Worm (Caenorhabditis elegans) whole organism, L1 larva: Measurements from ENCODE around the gene C07H6.2.

Experiments used
- C04F5.9 ChIP-seq: sonication (generic microtip); optimal IDR thresholded peaks from 2 replicates; lab custom pipeline; 2016; ENCODE audit warnings: missing genetic modification characterization, missing compliant biosample characterization
- C16A3.4 ChIP-seq: fragments of 150-350 bp; optimal IDR thresholded peaks from 2 replicates; lab custom pipeline; 2014; ENCODE audit warnings: missing biosample characterization, missing genetic modification characterization
- C34B4.2 ChIP-seq: sonication (generic microtip); optimal IDR thresholded peaks from 2 replicates; lab custom pipeline; 2017; ENCODE audit warnings: mild to moderate bottlenecking, missing genetic modification characterization, missing compliant biosample characterization
- Y116A8C.19 ChIP-seq: sonication (generic microtip); optimal IDR thresholded peaks from 2 replicates; lab custom pipeline; 2016; ENCODE audit warnings: missing compliant biosample characterization, missing genetic modification characterization, borderline replicate concordance
- aha-1 ChIP-seq: fragments of 150-350 bp; optimal IDR thresholded peaks from 2 replicates; lab custom pipeline; 2014; ENCODE audit warnings: missing biosample characterization, missing genetic modification characterization
- aly-2 ChIP-seq: fragments of 150-350 bp; optimal IDR thresholded peaks from 2 replicates; lab custom pipeline; 2014; ENCODE audit warnings: missing biosample characterization, missing genetic modification characterization
- blmp-1 ChIP-seq: fragments of 150-350 bp; optimal IDR thresholded peaks from 2 replicates; lab custom pipeline; 2014; ENCODE audit warnings: missing biosample characterization, missing genetic modification characterization
- ceh-88 ChIP-seq: fragments of 200-800 bp; sonication (Bioruptor generic); IDR thresholded peaks from 2 replicates; pipeline ENCODE4 v1.3.6; 2022; ENCODE audit warnings: missing genetic modification characterization, missing compliant biosample characterization
- ceh-90 ChIP-seq: sonication (generic microtip); optimal IDR thresholded peaks from 2 replicates; lab custom pipeline; 2016; ENCODE audit warnings: missing genetic modification characterization, missing compliant biosample characterization
- egl-13 ChIP-seq: sonication (generic microtip); optimal IDR thresholded peaks from 2 replicates; lab custom pipeline; 2016; ENCODE audit warnings: missing genotype, missing genetic modification reagents, missing genetic modification characterization, missing compliant biosample characterization
- elt-2 ChIP-seq: sonication (generic microtip); optimal IDR thresholded peaks from 2 replicates; lab custom pipeline; 2016; ENCODE audit warnings: missing genetic modification characterization, mild to moderate bottlenecking, inconsistent platforms, missing compliant biosample characterization, missing genetic modification reagents
- fkh-10 ChIP-seq: sonication (generic microtip); optimal IDR thresholded peaks from 2 replicates; lab custom pipeline; 2017; ENCODE audit warnings: missing biosample characterization, missing genetic modification reagents, missing genetic modification characterization
- fkh-4 ChIP-seq: sonication (generic microtip); optimal IDR thresholded peaks from 2 replicates; lab custom pipeline; 2016; ENCODE audit warnings: missing compliant biosample characterization, missing genetic modification characterization, borderline replicate concordance
- fkh-8 ChIP-seq: sonication (generic microtip); optimal IDR thresholded peaks from 2 replicates; lab custom pipeline; 2016; ENCODE audit warnings: mild to moderate bottlenecking, missing genetic modification characterization, missing compliant biosample characterization
- fos-1 ChIP-seq: fragments of 150-350 bp; optimal IDR thresholded peaks from 2 replicates; lab custom pipeline; 2014; ENCODE audit warnings: missing biosample characterization, missing genetic modification characterization
- grh-1 ChIP-seq: fragments of 200-800 bp; sonication (Bioruptor generic); IDR thresholded peaks from 2 replicates; pipeline ENCODE4 v1.3.6; 2022; ENCODE audit warnings: missing genetic modification reagents, missing genetic modification characterization, missing compliant biosample characterization
- hlh-17 ChIP-seq: fragments of 200-800 bp; sonication (Bioruptor generic); optimal IDR thresholded peaks from 2 replicates; lab custom pipeline; 2018; ENCODE audit warnings: missing genetic modification characterization, mild to moderate bottlenecking, missing compliant biosample characterization, moderate library complexity, borderline replicate concordance
- hlh-4 ChIP-seq: sonication (generic microtip); optimal IDR thresholded peaks from 2 replicates; lab custom pipeline; 2016; ENCODE audit warnings: mild to moderate bottlenecking, missing genetic modification characterization, missing compliant biosample characterization
- hpl-2 ChIP-seq: fragments of 150-350 bp; optimal IDR thresholded peaks from 2 replicates; lab custom pipeline; 2014; ENCODE audit warnings: missing biosample characterization, missing genetic modification reagents, missing genetic modification characterization
- isw-1 ChIP-seq: fragments of 200-800 bp; sonication (Bioruptor generic); IDR thresholded peaks from 2 replicates; pipeline ENCODE4 v1.3.6; 2022; ENCODE audit warnings: missing genetic modification characterization, missing compliant biosample characterization
- jun-1 ChIP-seq: fragments of 150-350 bp; optimal IDR thresholded peaks from 2 replicates; lab custom pipeline; 2014; ENCODE audit warnings: missing biosample characterization, missing genetic modification reagents, missing genetic modification characterization
- lin-13 ChIP-seq: fragments of 150-350 bp; optimal IDR thresholded peaks from 2 replicates; lab custom pipeline; 2014; ENCODE audit warnings: missing biosample characterization, missing genetic modification reagents, missing genetic modification characterization
- lin-14 ChIP-seq: fragments of 200-800 bp; sonication (Bioruptor generic); optimal IDR thresholded peaks from 2 replicates; lab custom pipeline; 2018; ENCODE audit warnings: mild to moderate bottlenecking, missing genetic modification characterization, moderate library complexity, missing compliant biosample characterization
- lin-35 ChIP-seq, 2 experiments: fragments of 150-350 bp; optimal IDR thresholded peaks; 2 replicates each; lab custom pipeline; 2014; ENCODE audit warnings: missing biosample characterization in 2 of 2, missing genetic modification characterization in 2 of 2, missing genetic modification reagents in 2 of 2
- mdl-1 ChIP-seq, 2 experiments: fragments of 150-350 bp; optimal IDR thresholded peaks; 2 replicates each; lab custom pipeline; 2014 to 2017; ENCODE audit warnings: missing biosample characterization in 2 of 2, missing genetic modification characterization in 2 of 2, inconsistent platforms in 1 of 2
- mef-2 ChIP-seq: fragments of 150-350 bp; optimal IDR thresholded peaks from 2 replicates; lab custom pipeline; 2014; ENCODE audit warnings: missing biosample characterization, missing genetic modification characterization
- mep-1 ChIP-seq: fragments of 150-350 bp; optimal IDR thresholded peaks from 2 replicates; lab custom pipeline; 2014; ENCODE audit warnings: missing biosample characterization, missing genetic modification characterization
- nhr-11 ChIP-seq: fragments of 150-350 bp; optimal IDR thresholded peaks from 2 replicates; lab custom pipeline; 2014; ENCODE audit warnings: missing biosample characterization, missing genetic modification characterization
- nhr-12 ChIP-seq: sonication (generic microtip); optimal IDR thresholded peaks from 2 replicates; lab custom pipeline; 2017; ENCODE audit warnings: missing biosample characterization, missing genetic modification characterization
- nhr-237 ChIP-seq: fragments of 150-350 bp; optimal IDR thresholded peaks from 2 replicates; lab custom pipeline; 2014; ENCODE audit warnings: missing biosample characterization, missing genetic modification characterization
- nhr-28 ChIP-seq: fragments of 150-350 bp; optimal IDR thresholded peaks from 2 replicates; lab custom pipeline; 2014; ENCODE audit warnings: missing biosample characterization, missing genetic modification characterization
- nhr-47 ChIP-seq: sonication (generic microtip); optimal IDR thresholded peaks from 2 replicates; lab custom pipeline; 2016; ENCODE audit warnings: mild to moderate bottlenecking, missing genetic modification characterization, moderate library complexity, missing compliant biosample characterization
- nhr-76 ChIP-seq: sonication (generic microtip); optimal IDR thresholded peaks from 2 replicates; lab custom pipeline; 2017; ENCODE audit warnings: missing biosample characterization, missing genetic modification characterization
- nhr-77 ChIP-seq: fragments of 150-350 bp; optimal IDR thresholded peaks from 2 replicates; lab custom pipeline; 2014; ENCODE audit warnings: missing biosample characterization, missing genetic modification characterization
- nhr-85 ChIP-seq: sonication (generic microtip); peaks from one replicate; lab custom pipeline; 2016; ENCODE audit warnings: missing genetic modification characterization, inconsistent platforms, missing compliant biosample characterization
- pqm-1 ChIP-seq: sonication (generic microtip); optimal IDR thresholded peaks from 3 replicates; lab custom pipeline; 2017; ENCODE audit warnings: missing biosample characterization, missing genetic modification characterization
- sox-4 ChIP-seq: sonication (generic microtip); optimal IDR thresholded peaks from 2 replicates; lab custom pipeline; 2016; ENCODE audit warnings: missing genetic modification characterization, missing compliant biosample characterization
- sup-37 ChIP-seq: fragments of 200-800 bp; sonication (Bioruptor generic); optimal IDR thresholded peaks from 2 replicates; lab custom pipeline; 2018; ENCODE audit warnings: mild to moderate bottlenecking, missing genetic modification characterization, missing compliant biosample characterization
- tlp-1 ChIP-seq: fragments of 150-350 bp; optimal IDR thresholded peaks from 2 replicates; lab custom pipeline; 2014; ENCODE audit warnings: missing biosample characterization, missing genetic modification characterization
- unc-130 ChIP-seq: fragments of 150-350 bp; optimal IDR thresholded peaks from 2 replicates; lab custom pipeline; 2017; ENCODE audit warnings: missing biosample characterization, missing genetic modification characterization, inconsistent platforms
- unc-98 ChIP-seq: fragments of 200-800 bp; sonication (Bioruptor generic); IDR thresholded peaks from 2 replicates; pipeline ENCODE4 v1.3.6; 2022; ENCODE audit warnings: missing genetic modification characterization, missing compliant biosample characterization
- xbp-1 ChIP-seq: sonication (generic microtip); optimal IDR thresholded peaks from 2 replicates; lab custom pipeline; 2016; ENCODE audit warnings: missing genetic modification characterization, missing compliant biosample characterization
- zag-1 ChIP-seq: fragments of 150-350 bp; optimal IDR thresholded peaks from 2 replicates; lab custom pipeline; 2014; ENCODE audit warnings: missing biosample characterization, missing genetic modification characterization
- zip-4 ChIP-seq: fragments of 200-800 bp; sonication (Bioruptor generic); optimal IDR thresholded peaks from 2 replicates; lab custom pipeline; 2018; ENCODE audit warnings: mild to moderate bottlenecking, missing genetic modification characterization, moderate library complexity, missing compliant biosample characterization
- ztf-11 ChIP-seq, 2 experiments: sonication (generic microtip); optimal IDR thresholded peaks; 2 replicates each; lab custom pipeline; 2016 to 2017; ENCODE audit warnings: missing genetic modification characterization in 2 of 2, missing biosample characterization in 1 of 2, missing compliant biosample characterization in 1 of 2

C07H6.2 gene

DNA sequence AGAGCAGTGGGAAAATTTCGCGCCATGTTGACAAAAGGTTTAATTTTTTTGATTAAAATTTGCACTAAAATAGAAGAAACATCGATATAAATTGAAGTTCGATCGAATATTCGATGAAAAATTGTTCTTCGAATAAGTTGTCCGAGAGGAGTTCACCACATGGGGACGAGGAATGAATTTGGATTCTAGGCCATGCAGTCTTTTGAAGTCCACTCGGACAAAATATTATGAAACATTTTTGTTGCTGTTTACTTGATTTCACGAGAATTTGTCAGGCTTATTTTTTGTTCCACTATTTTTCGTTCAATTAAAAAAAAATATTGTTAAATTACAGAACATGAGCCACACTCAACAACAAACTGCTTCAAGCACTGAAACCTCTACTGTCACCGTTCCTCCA, at the start of gene C07H6.2, which contains the start of gene cux-7 (continued):
- TF ChIP-seq egl-13 (tag; lab: Kevin White, UChicago) (peak; percentile 99), grh-1 (peak; percentile 88), fkh-4 (tag; lab: Kevin White, UChicago) (peak; percentile 100), hlh-4 (tag; lab: Kevin White, UChicago) (peak; percentile 97), ceh-88 (GFP tag; lab: Robert Waterston, UW) (peak; percentile 89), hlh-17 (GFP tag; lab: Kevin White, UChicago) (peak; percentile 99), Y116A8C.19 (tag; lab: Kevin White, UChicago) (peak; percentile 100), C04F5.9 (tag; lab: Kevin White, UChicago) (peak; percentile 98), aly-2 (peak; percentile 92), jun-1 (tag; lab: Kevin White, UChicago) (peak; percentile 89), nhr-12 (tag; lab: Kevin White, UChicago) (no peak), nhr-47 (tag; lab: Kevin White, UChicago) (peak; percentile 98), nhr-77 (tag; lab: Kevin White, UChicago) (peak; percentile 63), blmp-1 (tag; lab: Kevin White, UChicago) (peak; percentile 69), C34B4.2 (tag; lab: Kevin White, UChicago) (peak; percentile 81), lin-13 (GFP tag; lab: Kevin White, UChicago) (peak; percentile 92), nhr-76 (tag; lab: Kevin White, UChicago) (no peak), mep-1 (tag; lab: Kevin White, UChicago) (peak; percentile 97), unc-130 (tag; lab: Kevin White, UChicago) (peak; percentile 85), isw-1 (peak; percentile 96), nhr-11 (tag; lab: Kevin White, UChicago) (peak; percentile 75), nhr-85 (peak; percentile 99), xbp-1 (peak; percentile 97), hpl-2 (GFP tag; lab: Kevin White, UChicago) (peak; percentile 61), mef-2 (peak; percentile 64), fos-1 (tag; lab: Kevin White, UChicago) (peak; percentile 93), nhr-28 (peak; percentile 34), pqm-1 (tag; lab: Kevin White, UChicago) (no peak), fkh-10 (GFP tag; lab: Kevin White, UChicago) (peak; percentile 6), zip-4 (GFP tag; lab: Kevin White, UChicago) (peak; percentile 97), mdl-1 (tag; optimal IDR thresholded peaks at IDR 0.05; lab: Kevin White, UChicago) (peak; percentile 13 to 91), lin-14 (GFP tag; lab: Kevin White, UChicago) (peak; percentile 96)

DNA sequence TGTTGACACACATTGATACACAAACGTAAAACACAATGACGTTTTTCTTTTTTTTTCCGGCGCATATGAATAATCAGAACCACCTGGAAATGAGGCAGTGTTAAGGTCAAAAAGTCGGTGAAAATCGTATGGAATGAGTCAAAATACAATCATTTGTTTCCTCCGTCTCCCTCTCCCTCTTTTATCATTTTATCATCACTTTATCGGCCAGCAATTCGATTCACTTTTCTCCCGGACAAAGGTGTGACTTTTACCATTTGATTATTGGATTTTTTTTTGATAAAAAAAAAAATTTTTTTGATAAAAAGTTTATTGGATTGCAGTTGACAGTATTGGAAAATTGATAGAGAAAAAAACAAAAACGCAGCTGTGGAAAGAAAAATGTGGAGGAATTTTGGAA, 41.9 kb upstream of the C07H6.2 start:
- TF ChIP-seq ztf-11 (tag; optimal IDR thresholded peaks at IDR 0.05; lab: Kevin White, UChicago): no peak
- TF ChIP-seq nhr-237 (tag; lab: Kevin White, UChicago): no peak
- TF ChIP-seq tlp-1: peak; percentile 53
- peak; percentile 5 for TF ChIP-seq lin-14 (GFP tag; lab: Kevin White, UChicago)
- no peak for TF ChIP-seq unc-98 (GFP tag; lab: Robert Waterston, UW)
- no peak for TF ChIP-seq jun-1 (tag; lab: Kevin White, UChicago)
- TF ChIP-seq aha-1 (tag; lab: Kevin White, UChicago): no peak
- TF ChIP-seq sup-37 (GFP tag; lab: Kevin White, UChicago): no peak
- TF ChIP-seq elt-2 (tag; lab: Kevin White, UChicago): peak; percentile 89
- TF ChIP-seq fkh-8 (tag; lab: Kevin White, UChicago): no peak
- no peak for TF ChIP-seq lin-13 (GFP tag; lab: Kevin White, UChicago)
- TF ChIP-seq C04F5.9 (tag; lab: Kevin White, UChicago): no peak
- no peak for TF ChIP-seq zag-1 (tag; lab: Kevin White, UChicago)
- TF ChIP-seq C16A3.4 (tag; lab: Kevin White, UChicago): no peak
- TF ChIP-seq lin-35 (GFP tag; optimal IDR thresholded peaks at IDR 0.05; lab: Kevin White, UChicago): peak in 1 of 2 experiments; percentile 4
- TF ChIP-seq sox-4: no peak
- no peak for TF ChIP-seq ceh-90 (tag; lab: Kevin White, UChicago)
- peak; percentile 39 for TF ChIP-seq blmp-1 (tag; lab: Kevin White, UChicago)
